Worm (Caenorhabditis elegans): ENCODE results near the gene lat-1.

Gene lat-1

DNA sequence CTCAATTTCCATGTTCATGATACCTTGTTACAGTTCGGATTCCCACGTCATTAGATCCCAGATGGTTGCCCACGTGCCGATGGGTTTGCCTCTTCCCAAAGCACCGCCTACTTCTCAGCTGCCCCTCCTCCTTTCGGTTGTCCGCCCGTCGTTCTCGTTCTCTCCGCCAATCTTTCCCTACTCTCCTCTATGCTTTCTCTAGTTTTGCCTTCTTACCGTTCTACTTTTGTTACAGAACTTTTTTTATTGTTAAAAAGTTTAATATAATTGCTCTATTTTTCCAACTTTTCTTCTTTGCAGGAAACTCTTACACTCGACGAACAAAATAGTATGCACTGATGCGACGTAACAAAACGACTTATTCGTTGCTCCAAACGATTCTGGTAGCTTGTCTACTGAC is at the start of gene lat-1:
TSS of gene lat-1 (plus strand) at position 301 of the 400 bp plus-strand sequence.
- TF ChIP-seq set-16 (GFP tag; IDR thresholded peaks at IDR 0.05): no peak
- no peak for TF ChIP-seq vab-7 (GFP tag; IDR thresholded peaks at IDR 0.05)
- no peak for TF ChIP-seq Y48G9A.11 (GFP tag; IDR thresholded peaks at IDR 0.05)
- no peak for TF ChIP-seq nhr-48 (tag; optimal IDR thresholded peaks at IDR 0.05)
- no peak for TF ChIP-seq T20F7.1 (GFP tag; optimal IDR thresholded peaks at IDR 0.05)
- TF ChIP-seq hif-1 (tag; optimal IDR thresholded peaks at IDR 0.05): no peak
- TF ChIP-seq daf-19 (GFP tag; conservative IDR thresholded peaks at IDR 0.05): no peak
- TF ChIP-seq ztf-7 (tag; optimal IDR thresholded peaks at IDR 0.05): no peak
- no peak for TF ChIP-seq spr-1 (tag; optimal IDR thresholded peaks at IDR 0.05)
- TF ChIP-seq pqm-1 (tag; optimal IDR thresholded peaks at IDR 0.05): no peak
- TF ChIP-seq duxl-1 (tag; optimal IDR thresholded peaks at IDR 0.05; ENCODE audit: poor library complexity): no peak
- no peak for TF ChIP-seq lir-3 (tag; optimal IDR thresholded peaks at IDR 0.05)

DNA sequence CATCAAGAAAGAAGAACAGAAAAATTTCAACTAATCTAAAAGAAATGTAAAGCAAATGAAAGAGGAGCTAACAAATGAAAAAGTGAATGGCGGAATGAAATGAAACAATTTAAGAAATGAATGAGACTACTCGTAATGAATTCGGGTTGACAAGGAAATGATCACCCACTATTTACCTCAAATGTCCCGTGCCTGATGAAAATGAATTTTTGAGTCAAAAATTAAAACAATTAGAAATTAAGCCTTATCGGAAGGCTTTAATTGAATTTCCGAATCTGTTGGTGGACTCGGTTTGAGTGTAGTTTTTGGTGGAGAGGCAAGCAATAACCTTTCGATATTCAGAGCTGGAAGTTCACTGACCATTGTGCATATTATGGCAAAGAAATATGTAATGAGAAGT is 47.7 kb upstream of the lat-1 start:
- peak; percentile 63 for TF ChIP-seq aha-1 (tag)
- TF ChIP-seq unc-62 (GFP tag; optimal IDR thresholded peaks at IDR 0.05 in 1 of 2): peak in 1 of 2 experiments; percentile 53
- no peak for TF ChIP-seq unc-62 (tag; optimal IDR thresholded peaks at IDR 0.05)
- no peak for TF ChIP-seq nhr-28 (tag; optimal IDR thresholded peaks at IDR 0.05)

DNA sequence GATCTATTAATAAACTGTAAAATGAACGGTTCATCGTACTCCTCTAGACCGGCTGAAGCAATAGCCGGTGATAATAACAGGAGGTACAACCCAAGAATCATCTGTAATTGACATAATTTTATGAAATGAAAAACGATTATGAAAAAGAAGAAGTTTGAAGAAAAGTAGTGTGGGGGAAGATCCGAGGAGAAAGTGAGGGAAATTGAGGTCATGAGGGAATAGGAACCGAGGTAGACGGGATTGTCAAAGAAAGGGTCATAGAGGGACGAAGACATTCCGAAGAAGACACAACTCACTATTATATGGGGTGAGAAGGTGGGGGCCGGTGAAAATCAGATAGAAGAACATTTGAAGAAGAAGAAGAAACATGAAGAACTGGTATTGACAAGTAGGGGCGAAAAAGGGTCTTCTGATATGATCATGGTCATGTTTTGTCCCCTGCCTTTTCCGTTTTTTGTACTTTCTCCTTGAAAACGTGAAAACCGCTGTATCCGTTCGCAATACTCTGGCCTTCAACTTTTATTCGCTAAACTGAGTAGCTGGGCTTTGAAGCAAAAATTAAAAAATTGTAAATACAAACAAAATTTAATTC is 44.5 kb upstream of the lat-1 start, which contains the start of gene oac-46:
TSS of gene oac-46 (minus strand) at position 101 of the 592 bp plus-strand sequence.
- TF ChIP-seq ceh-28 (tag; optimal IDR thresholded peaks at IDR 0.05): no peak
- TF ChIP-seq lir-3 (tag; optimal IDR thresholded peaks at IDR 0.05): no peak
- TF ChIP-seq hif-1 (tag; optimal IDR thresholded peaks at IDR 0.05): no peak
- no peak for TF ChIP-seq nhr-237 (tag; optimal IDR thresholded peaks at IDR 0.05)
- peak in 1 of 2 experiments; percentile 8 for TF ChIP-seq unc-62 (GFP tag; optimal IDR thresholded peaks at IDR 0.05 in 1 of 2)
- TF ChIP-seq unc-62 (tag; optimal IDR thresholded peaks at IDR 0.05): no peak
- TF ChIP-seq lin-15B (tag; optimal IDR thresholded peaks at IDR 0.05): no peak
- no peak for TF ChIP-seq sdz-12 (GFP tag; optimal IDR thresholded peaks at IDR 0.05)
- TF ChIP-seq nhr-48 (tag; optimal IDR thresholded peaks at IDR 0.05): no peak
- TF ChIP-seq mep-1 (tag; optimal IDR thresholded peaks at IDR 0.05): peak; percentile 19
- no peak for TF ChIP-seq Y48G9A.11 (GFP tag; IDR thresholded peaks at IDR 0.05)
- peak; percentile 21 for TF ChIP-seq nhr-28 (tag; optimal IDR thresholded peaks at IDR 0.05)
- TF ChIP-seq skn-1 (tag; optimal IDR thresholded peaks at IDR 0.05): no peak
- peak; percentile 44 for TF ChIP-seq nhr-25 (tag; optimal IDR thresholded peaks at IDR 0.05; ENCODE audit: borderline replicate concordance, insufficient read depth)

DNA sequence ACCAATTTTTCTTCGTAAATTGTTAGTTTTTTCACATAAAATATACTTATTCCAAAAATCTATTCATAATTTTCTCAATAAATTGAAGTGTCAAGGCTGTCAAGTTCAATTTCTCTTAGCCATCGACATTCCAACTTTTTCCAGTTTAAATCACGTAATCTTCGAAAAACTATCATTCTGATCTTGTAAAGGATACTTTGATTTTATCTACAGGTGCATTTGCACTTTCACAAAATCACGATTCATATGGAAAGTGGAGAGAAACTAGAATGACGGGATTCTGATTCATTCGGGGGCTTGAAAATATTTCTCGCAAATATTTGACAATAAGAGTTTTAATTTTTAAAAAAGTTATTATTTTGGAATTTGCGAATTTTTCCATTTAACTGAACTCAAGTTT is 43.4 kb upstream of the lat-1 start:
- TF ChIP-seq ces-1 (GFP tag; optimal IDR thresholded peaks at IDR 0.05) (no peak), Y75B8A.6 (GFP tag; IDR thresholded peaks at IDR 0.05) (no peak), aha-1 (tag) (peak; percentile 54)

DNA sequence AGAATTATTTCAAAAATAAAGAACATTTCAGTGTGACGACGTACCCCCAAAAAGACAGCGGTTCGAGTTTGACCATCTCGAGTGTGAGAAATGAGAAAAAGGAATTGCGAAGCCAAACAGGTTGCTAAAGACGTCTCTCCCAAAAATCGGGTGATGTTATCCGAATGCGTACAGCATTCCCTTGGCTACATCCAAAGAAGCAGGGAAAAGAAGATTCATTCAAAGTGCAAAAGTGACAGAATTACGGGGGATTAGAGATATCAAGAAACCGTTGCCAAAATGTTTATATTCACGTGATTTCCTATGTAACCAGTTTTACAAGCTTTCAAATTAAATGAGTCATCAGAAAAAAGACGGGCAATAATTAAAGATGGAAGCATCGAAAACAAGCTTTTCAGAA is 42.7 kb upstream of the lat-1 start:
- no peak for TF ChIP-seq F49E8.2 (tag; optimal IDR thresholded peaks at IDR 0.05; ENCODE audit: borderline replicate concordance)
- peak; percentile 47 for TF ChIP-seq nhr-28 (tag; optimal IDR thresholded peaks at IDR 0.05)
- peak; percentile 68 for TF ChIP-seq nhr-48 (tag; optimal IDR thresholded peaks at IDR 0.05)
- no peak for TF ChIP-seq Y75B8A.6 (GFP tag; IDR thresholded peaks at IDR 0.05)
- peak in 1 of 2 experiments; percentile 19 for TF ChIP-seq mdl-1 (tag; optimal IDR thresholded peaks at IDR 0.05)
- peak; percentile 33 for TF ChIP-seq mxl-3 (GFP tag; optimal IDR thresholded peaks at IDR 0.05)
- TF ChIP-seq hlh-11 (tag; optimal IDR thresholded peaks at IDR 0.05): peak; percentile 60

DNA sequence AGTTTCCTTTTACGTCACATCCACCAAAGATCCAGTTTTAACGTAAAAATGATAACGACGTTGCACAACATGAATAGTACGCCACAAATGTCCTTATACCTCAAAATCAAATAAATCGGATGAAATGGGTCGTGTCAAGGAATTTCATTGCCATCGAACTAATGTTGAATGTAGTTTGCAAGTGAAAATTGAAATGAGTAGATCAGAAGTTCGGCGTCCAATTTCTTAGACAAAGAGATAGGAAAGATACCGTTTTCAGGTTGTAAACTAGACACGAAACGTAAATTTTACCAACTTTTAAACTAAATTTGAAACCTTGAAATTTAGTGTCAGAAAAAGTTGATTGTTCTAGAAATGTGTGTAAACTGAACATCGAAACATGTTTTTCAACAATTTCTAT is 41.8 kb upstream of the lat-1 start:
- TF ChIP-seq unc-62 (GFP tag; optimal IDR thresholded peaks at IDR 0.05 in 1 of 2) (peak in 1 of 2 experiments; percentile 81), unc-62 (tag; optimal IDR thresholded peaks at IDR 0.05) (no peak), ceh-62 (tag; optimal IDR thresholded peaks at IDR 0.05) (no peak), nhr-76 (tag; optimal IDR thresholded peaks at IDR 0.05) (no peak), lin-39 (tag; optimal IDR thresholded peaks at IDR 0.05) (no peak), fos-1 (tag; optimal IDR thresholded peaks at IDR 0.05) (no peak), nhr-102 (tag; optimal IDR thresholded peaks at IDR 0.05) (no peak)
